Fruit fly (Drosophila melanogaster): ENCODE measurements around the gene Gad1.

Gad1 gene

DNA sequence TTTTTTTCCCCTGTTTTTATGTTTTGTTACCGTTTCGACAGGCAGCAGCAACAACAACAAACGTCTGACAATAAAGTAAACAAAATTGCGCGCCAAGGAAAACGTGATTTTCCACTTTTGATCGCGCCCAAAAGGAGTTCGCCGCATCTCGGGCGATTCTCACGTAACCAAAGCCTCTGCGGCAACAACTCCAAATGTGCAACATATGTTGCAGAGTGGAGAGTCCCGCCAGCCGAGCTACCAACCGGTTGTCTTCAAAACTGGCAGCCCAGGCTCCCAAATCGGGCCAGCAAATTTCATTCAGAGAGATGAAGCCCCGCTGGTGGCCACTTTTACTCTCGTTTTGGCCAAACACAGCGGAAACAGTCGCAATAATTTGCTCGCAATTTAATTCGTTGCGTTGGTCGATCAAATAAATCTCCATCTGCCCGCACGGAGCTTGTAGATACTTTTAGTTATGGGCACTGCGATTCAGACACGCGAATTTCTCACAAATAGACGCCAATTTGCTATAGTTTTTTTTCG lies 33.0 kb downstream of the Gad1 start:
- no peak for TF ChIP-seq CG17801 (GFP tag; optimal IDR thresholded peaks at IDR 0.05; ENCODE audit: partially characterized antibody)

DNA sequence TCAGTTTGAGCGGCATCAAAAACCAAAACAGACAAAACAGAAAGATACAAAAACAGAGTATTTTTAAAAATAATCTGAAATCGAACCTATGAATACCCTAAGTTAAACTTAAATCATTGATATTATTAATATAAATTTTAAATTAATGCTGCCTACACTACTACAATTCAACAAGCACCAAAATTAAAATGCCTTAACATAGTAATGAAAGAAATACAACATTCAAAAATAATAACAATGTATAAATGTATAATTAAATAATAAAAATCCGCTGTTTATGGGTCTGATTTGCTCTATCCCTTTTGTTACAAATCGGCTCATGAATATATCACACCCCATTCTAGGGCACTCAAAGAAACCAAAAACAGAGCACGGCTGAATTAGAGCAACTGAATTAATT lies 39.5 kb downstream of the Gad1 start:
- TF ChIP-seq CG17801 (GFP tag; optimal IDR thresholded peaks at IDR 0.05; ENCODE audit: partially characterized antibody): no peak

DNA sequence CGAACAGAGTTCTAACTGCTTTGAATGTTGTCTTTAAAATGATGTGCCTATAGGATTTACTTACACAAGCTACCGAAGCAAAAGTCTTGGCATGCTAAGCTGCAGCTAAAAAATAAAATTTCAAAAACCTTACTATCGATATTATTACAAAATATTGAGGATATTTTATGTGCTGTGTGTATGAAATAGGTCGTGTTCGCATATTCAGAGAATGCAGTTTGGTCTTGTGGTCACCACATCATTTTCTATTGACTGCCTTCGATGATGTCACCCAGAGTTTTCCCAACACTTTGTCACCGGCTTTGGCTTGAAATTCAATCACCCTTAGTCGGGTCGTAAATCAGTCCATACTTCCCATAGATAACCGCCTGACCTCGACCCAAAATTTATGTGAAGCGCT lies 40.9 kb downstream of the Gad1 start, which contains the start of gene Dpy-30L2:
Gene Dpy-30L2 (minus strand): TSS at position 101 of the 400 bp plus-strand sequence.
- no peak for TF ChIP-seq CG17801 (GFP tag; optimal IDR thresholded peaks at IDR 0.05; ENCODE audit: partially characterized antibody)

DNA sequence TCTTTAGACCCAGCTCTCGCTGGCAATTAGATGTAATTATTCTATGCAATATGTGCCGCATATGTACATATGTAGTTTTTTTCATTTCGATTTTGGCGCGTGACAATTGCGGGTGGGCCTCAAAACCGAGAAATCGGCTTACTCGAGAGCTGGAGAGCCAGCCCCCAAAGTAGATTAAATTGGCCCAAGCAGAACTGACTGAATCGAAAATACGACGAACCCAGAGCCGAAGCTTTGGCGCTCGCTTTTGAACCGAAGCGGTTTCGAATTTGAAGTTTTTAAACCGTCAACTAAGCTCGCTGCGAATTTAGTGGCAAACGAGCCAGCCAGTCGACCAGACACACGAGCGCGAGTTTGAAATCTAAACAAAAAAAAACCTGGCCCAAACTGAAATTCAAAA lies 42.3 kb downstream of the Gad1 start, which contains the start of gene CG1136:
Gene CG1136 (plus strand): TSS at position 308 of the 400 bp plus-strand sequence.
- no peak for TF ChIP-seq CG17801 (GFP tag; optimal IDR thresholded peaks at IDR 0.05; ENCODE audit: partially characterized antibody)

DNA sequence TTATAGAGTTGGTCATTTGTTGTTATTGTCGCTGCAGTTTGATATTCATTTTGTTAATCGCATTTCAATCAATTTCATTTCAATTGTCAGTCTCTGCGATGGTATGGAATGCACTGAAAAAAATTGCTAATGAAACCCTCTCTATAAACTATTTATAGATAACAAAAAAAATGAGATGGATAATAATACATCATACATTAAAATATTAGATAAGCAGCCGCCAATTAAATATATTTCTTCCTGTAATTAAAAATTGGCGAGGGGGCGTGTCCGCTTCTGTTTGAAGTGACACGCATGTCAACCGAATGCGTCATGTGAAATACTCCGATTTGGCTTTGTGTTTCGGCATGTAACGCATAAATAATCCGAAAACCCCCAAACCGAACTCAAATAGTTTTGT lies 44.0 kb downstream of the Gad1 start:
- no peak for TF ChIP-seq CG17801 (GFP tag; optimal IDR thresholded peaks at IDR 0.05; ENCODE audit: partially characterized antibody)

DNA sequence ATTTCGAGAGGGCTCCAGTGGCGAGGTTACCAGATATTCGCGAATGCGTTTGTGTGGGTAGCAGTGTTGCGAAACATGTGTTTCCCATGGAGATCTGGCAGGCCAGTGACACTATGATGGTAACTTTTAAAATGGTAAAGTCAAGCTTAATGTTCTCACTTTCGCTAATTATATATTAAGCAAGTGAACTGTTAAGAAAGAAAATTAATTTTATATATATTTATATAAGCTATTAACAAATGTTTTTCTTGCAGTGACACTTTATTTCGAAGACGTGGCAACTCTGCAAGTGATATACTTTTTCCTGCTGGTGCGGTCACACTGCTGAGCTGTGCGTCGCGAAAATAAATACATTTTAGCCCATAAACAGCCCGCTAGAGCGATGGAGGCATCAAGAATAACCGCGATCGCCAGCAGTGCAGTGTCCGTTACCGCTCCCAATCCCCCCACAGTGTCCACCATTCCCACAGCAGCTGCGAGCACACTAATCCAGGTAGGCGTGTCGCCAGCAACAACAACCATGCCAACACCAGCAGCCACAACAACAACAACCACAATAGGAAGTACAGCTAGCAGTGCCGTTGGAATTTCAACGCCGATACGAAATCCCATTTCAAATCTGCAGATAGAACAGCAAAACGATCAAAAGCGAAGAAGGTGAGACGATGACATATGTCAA lies 48.2 kb downstream of the Gad1 start, which contains the start of the genes CG11593 and Rcd5:
Gene CG11593 (minus strand): TSS at position 236 of the 679 bp plus-strand sequence.
Gene Rcd5 (plus strand): TSS at position 283 of the 679 bp plus-strand sequence.
- peak; percentile 23 for TF ChIP-seq CG17801 (GFP tag; optimal IDR thresholded peaks at IDR 0.05; ENCODE audit: partially characterized antibody)

DNA sequence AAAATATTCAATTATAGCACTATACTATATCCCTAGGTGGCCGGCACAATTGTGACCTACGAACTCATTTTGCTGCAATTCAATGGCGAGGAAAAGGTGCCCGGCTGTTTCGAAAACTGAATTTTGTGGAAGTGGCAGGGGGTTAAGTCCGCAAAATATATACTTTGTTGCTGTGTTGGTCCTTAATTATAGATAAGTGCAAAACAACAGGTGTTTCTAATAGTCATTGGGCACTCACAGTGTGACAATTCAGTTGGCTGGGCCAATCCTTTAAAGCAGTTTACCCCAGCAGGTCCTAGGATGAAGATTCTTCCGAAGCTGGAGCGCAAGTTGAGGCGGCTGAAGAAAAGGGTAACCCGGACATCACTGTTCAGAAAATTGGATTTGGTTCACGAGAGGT lies 53.0 kb downstream of the Gad1 start, which contains the start of gene Gr64f:
Gene Gr64f (plus strand): TSS at position 301 of the 400 bp plus-strand sequence.
- no peak for TF ChIP-seq CG17801 (GFP tag; optimal IDR thresholded peaks at IDR 0.05; ENCODE audit: partially characterized antibody)

DNA sequence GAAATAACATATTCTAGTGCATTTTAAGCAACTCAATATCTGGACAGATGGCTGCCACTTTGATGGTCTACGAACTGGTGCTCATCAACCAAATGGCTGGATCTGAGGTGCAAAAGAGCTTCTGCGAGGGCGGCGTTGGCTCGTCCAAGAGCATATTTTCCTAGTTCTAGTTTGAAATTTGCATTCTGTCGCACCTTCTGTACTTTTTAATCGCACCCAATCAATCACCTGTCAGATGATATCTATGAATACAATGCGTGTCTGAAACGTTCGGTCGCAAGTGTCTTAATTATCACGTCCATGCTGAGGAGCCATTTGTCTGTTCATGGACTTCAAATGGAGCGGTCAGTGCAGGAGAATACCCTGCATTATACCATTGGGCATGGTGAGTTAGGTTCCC lies 56.8 kb downstream of the Gad1 start, which contains the start of the genes Gr64d and Gr64e:
Gene Gr64d (plus strand): TSS at position 301 of the 400 bp plus-strand sequence.
Gene Gr64e (plus strand): TSS at position 380 of the 400 bp plus-strand sequence.
- TF ChIP-seq CG17801 (GFP tag; optimal IDR thresholded peaks at IDR 0.05; ENCODE audit: partially characterized antibody): no peak

DNA sequence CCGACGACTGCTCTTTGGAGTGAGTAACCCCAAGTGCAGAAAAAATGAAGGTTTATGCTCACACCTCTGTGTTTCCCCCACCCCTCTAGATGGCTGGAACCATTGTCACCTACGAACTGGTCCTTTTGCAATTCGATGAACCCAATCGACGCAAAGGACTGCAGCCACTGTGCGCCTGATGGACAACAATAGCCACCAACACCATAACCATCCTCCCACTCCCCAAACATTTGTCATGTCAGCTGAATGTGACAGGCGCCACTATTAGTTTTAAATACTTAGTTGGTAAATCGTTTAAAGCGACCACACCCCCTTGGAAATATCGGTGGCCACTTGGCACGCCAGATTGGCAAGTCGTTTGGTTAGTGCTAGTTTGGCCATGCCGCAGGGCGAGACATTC lies 60.2 kb downstream of the Gad1 start, which contains the start of the genes Gr64b and Gr64c:
Gene Gr64b (plus strand): TSS at position 301 of the 400 bp plus-strand sequence.
Gene Gr64c (plus strand): TSS at position 301 of the 400 bp plus-strand sequence.
- no peak for TF ChIP-seq CG17801 (GFP tag; optimal IDR thresholded peaks at IDR 0.05; ENCODE audit: partially characterized antibody)

DNA sequence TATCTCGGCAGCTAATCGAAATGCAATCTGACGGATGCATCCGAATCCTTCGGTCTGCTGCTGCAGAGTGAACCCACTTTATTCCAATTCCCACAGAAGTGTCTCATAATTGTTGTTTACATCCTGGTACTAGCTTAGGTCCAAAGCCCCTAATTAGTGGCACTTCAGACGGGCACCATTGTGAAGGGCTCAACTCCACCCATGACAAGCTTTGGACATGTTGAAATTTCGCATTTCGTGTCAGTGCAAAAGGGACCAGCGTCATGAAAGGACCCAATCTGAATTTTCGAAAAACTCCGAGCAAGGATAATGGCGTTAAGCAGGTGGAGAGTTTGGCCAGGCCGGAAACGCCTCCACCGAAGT lies 62.1 kb downstream of the Gad1 start, which contains the start of gene Gr64a:
Gene Gr64a (plus strand): TSS at position 264 of the 363 bp plus-strand sequence.
- no peak for TF ChIP-seq CG17801 (GFP tag; optimal IDR thresholded peaks at IDR 0.05; ENCODE audit: partially characterized antibody)

DNA sequence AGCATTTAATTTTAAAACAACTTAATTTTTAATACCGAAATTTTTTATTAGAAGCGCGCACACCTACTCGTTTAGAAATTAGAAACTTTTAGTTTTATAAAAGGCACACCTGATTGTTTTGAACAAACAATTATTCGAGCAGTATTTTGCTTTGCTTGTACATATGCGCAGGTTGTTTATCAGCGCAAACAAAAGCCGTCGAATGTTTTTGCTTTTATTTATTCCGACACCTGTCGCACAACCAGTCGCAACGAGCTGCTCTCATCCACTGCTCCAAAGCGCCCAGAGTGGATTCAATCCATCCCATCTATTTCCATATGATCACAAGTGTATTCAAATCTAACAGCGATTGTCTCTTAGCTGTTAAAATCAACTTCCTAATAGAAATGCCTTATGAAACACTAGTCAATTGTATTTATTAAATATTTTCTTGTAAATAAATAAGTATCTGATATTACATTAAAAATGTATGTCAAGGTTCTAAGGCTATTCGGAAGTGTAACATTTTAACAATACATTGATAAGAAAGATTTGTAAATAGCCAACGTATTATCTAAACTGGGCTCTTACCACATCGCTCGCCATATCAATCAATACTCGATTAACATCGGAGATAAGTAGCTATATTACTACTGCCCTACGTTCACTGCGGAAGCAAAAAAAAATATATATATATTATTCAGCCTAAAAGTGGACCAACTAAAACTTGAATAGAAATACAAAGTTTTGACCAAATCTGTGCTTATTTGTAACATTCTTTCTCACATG lies 62.6 kb downstream of the Gad1 start, which contains the start of gene CG11594:
Gene CG11594 (minus strand): TSS at position 274 of the 768 bp plus-strand sequence.
- no peak for TF ChIP-seq CG17801 (GFP tag; optimal IDR thresholded peaks at IDR 0.05; ENCODE audit: partially characterized antibody)

DNA sequence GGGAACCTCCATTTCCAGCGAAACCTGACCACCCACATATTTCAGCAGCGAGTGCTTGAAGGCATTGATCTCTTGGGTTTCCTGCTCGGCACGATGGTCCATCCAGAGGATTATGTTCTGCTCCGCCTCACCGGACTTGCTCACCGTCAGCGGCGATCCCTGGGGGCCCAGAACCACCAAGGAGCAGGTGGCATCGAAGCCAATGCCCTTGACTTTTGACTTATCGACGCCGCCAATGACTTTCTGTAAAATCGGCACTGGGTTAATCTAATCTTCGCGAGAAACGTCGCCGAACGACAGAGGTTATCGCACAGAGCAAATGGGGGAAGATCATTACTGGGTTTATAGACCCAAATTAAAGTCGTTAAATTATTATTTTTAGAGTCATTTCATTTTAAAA lies 64.1 kb downstream of the Gad1 start:
- no peak for TF ChIP-seq CG17801 (GFP tag; optimal IDR thresholded peaks at IDR 0.05; ENCODE audit: partially characterized antibody)

Data from ovary, adult (tissue).